Fruit fly (Drosophila melanogaster) whole organism, adult: ENCODE data around the gene Dyro.
A peak's percentile ranks its signal among the peaks of the same experiment; 100 is the strongest.

Source experiments
- CG11617 ChIP-seq: fragments of 200-800 bp; sonication (Bioruptor generic); optimal IDR thresholded peaks from 2 replicates; lab custom pipeline; 2017; ENCODE audit warnings: mild to moderate bottlenecking, missing biosample characterization, missing genetic modification reagents, missing genetic modification characterization
- CG14711 ChIP-seq: fragments of 200-800 bp; sonication (Bioruptor generic); optimal IDR thresholded peaks from 2 replicates; lab custom pipeline; 2018; ENCODE audit warnings: missing biosample characterization, mild to moderate bottlenecking, missing genetic modification characterization, moderate library complexity
- CG33017 ChIP-seq: fragments of 200-800 bp; sonication (Bioruptor generic); optimal IDR thresholded peaks from 2 replicates; lab custom pipeline; 2018; ENCODE audit warnings: missing biosample characterization, mild to moderate bottlenecking, missing genetic modification characterization, moderate library complexity
- CG5204 ChIP-seq: fragments of 200-800 bp; sonication (Bioruptor generic); optimal IDR thresholded peaks from 2 replicates; lab custom pipeline; 2016; ENCODE audit warnings: missing biosample characterization, missing genetic modification characterization
- Clk ChIP-seq: fragments of 200-800 bp; sonication (Bioruptor generic); optimal IDR thresholded peaks from 2 replicates; lab custom pipeline; 2017; ENCODE audit warnings: missing biosample characterization, missing genetic modification characterization
- Crg-1 ChIP-seq: fragments of 200-800 bp; sonication (Bioruptor generic); optimal IDR thresholded peaks from 2 replicates; lab custom pipeline; 2016; ENCODE audit warnings: missing biosample characterization, missing genetic modification characterization
- Hr96 ChIP-seq: fragments of 200-800 bp; sonication (Bioruptor generic); optimal IDR thresholded peaks from 2 replicates; lab custom pipeline; 2016; ENCODE audit warnings: missing biosample characterization, missing genetic modification characterization
- cic ChIP-seq: fragments of 200-800 bp; sonication (Bioruptor generic); optimal IDR thresholded peaks from 2 replicates; lab custom pipeline; 2017; ENCODE audit warnings: missing biosample characterization, mild to moderate bottlenecking, missing genetic modification characterization, moderate library complexity
- ovo ChIP-seq: fragments of 200-800 bp; sonication (Bioruptor generic); optimal IDR thresholded peaks from 2 replicates; lab custom pipeline; 2016; ENCODE audit warnings: missing biosample characterization, missing genetic modification characterization
- tj ChIP-seq: fragments of 200-800 bp; sonication (Bioruptor generic); optimal IDR thresholded peaks from 3 replicates; lab custom pipeline; 2017; ENCODE audit warnings: missing biosample characterization, mild to moderate bottlenecking, missing genetic modification characterization, moderate library complexity
- toe ChIP-seq: fragments of 200-800 bp; sonication (Bioruptor generic); optimal IDR thresholded peaks from 2 replicates; lab custom pipeline; 2016; ENCODE audit warnings: missing biosample characterization, missing genetic modification characterization

dm6 chr3L:11297595-11298370 is 2.1 kb upstream of the Dyro start:
- no peak for TF ChIP-seq CG5204 (GFP tag; lab: Kevin White, UChicago)
- TF ChIP-seq cic (GFP tag; lab: Kevin White, UChicago): no peak
- peak; percentile 7 for TF ChIP-seq CG14711 (tag; lab: Kevin White, UChicago)
- TF ChIP-seq ovo (GFP tag; lab: Kevin White, UChicago): no peak
- TF ChIP-seq CG33017: no peak
- no peak for TF ChIP-seq Hr96 (GFP tag; lab: Kevin White, UChicago)
- TF ChIP-seq CG11617 (GFP tag; lab: Kevin White, UChicago): no peak
- TF ChIP-seq toe (GFP tag; lab: Kevin White, UChicago): no peak
- peak; percentile 98 for TF ChIP-seq tj
- TF ChIP-seq Crg-1 (GFP tag; lab: Kevin White, UChicago): no peak
- no peak for TF ChIP-seq Clk
